Fruit fly (Drosophila melanogaster) whole organism, embryonic: ENCODE measurements around the gene Pat1.

Experiments used
- ATbp ChIP-seq: fragments of 200-800 bp; sonication (Bioruptor generic); optimal IDR thresholded peaks from 2 replicates; lab custom pipeline; 2017; ENCODE audit warnings: missing biosample characterization, mild to moderate bottlenecking, missing genetic modification characterization, missing genetic modification reagents
- Aef1 ChIP-seq: fragments of 200-800 bp; sonication (Bioruptor generic); IDR thresholded peaks from 3 replicates; pipeline ENCODE4 v1.3.6; 2022; ENCODE audit warnings: missing biosample characterization, missing genetic modification characterization
- Antp ChIP-seq: fragments of 200-800 bp; sonication (Bioruptor generic); optimal IDR thresholded peaks from 3 replicates; lab custom pipeline; 2016; ENCODE audit warnings: missing biosample characterization, missing genetic modification characterization
- Bgb ChIP-seq: fragments of 200-800 bp; sonication (Bioruptor generic); IDR thresholded peaks from 2 replicates; pipeline ENCODE4 v1.3.6; 2022; ENCODE audit warnings: missing biosample characterization, missing genetic modification characterization; ENCODE audit not compliant: partially characterized antibody
- CG12071 ChIP-seq: fragments of 200-800 bp; sonication (Bioruptor generic); optimal IDR thresholded peaks from 3 replicates; lab custom pipeline; 2018; ENCODE audit warnings: missing biosample characterization, mild to moderate bottlenecking, missing genetic modification characterization
- CG1233 ChIP-seq: fragments of 200-800 bp; sonication (Bioruptor generic); optimal IDR thresholded peaks from 4 replicates; lab custom pipeline; 2018; ENCODE audit warnings: missing biosample characterization, mild to moderate bottlenecking, missing genetic modification characterization
- CG13894 ChIP-seq: fragments of 200-800 bp; sonication (Bioruptor generic); optimal IDR thresholded peaks from 3 replicates; lab custom pipeline; 2018; ENCODE audit warnings: missing biosample characterization, mild to moderate bottlenecking, missing genetic modification characterization, moderate library complexity
- CG1602 ChIP-seq: fragments of 200-800 bp; sonication (Bioruptor generic); optimal IDR thresholded peaks from 3 replicates; lab custom pipeline; 2016; ENCODE audit warnings: missing biosample characterization, missing genetic modification characterization
- CG16863 ChIP-seq: fragments of 200-800 bp; sonication (Bioruptor generic); optimal IDR thresholded peaks from 3 replicates; lab custom pipeline; 2016; ENCODE audit warnings: missing biosample characterization, missing genetic modification characterization
- CG18011 ChIP-seq: fragments of 200-800 bp; sonication (Bioruptor generic); optimal IDR thresholded peaks from 2 replicates; lab custom pipeline; 2017; ENCODE audit warnings: missing biosample characterization, missing genetic modification characterization, mild to moderate bottlenecking, moderate library complexity, missing genotype
- CG2202 ChIP-seq: fragments of 200-800 bp; sonication (Bioruptor generic); optimal IDR thresholded peaks from 2 replicates; lab custom pipeline; 2018; ENCODE audit warnings: missing biosample characterization, mild to moderate bottlenecking, missing genetic modification characterization
- CG3281 ChIP-seq: fragments of 200-800 bp; sonication (Bioruptor generic); optimal IDR thresholded peaks from 3 replicates; lab custom pipeline; 2017; ENCODE audit warnings: missing biosample characterization, mild to moderate bottlenecking, missing genetic modification characterization
- CG43689 ChIP-seq: fragments of 200-800 bp; sonication (Bioruptor generic); IDR thresholded peaks from 2 replicates; pipeline ENCODE4 v1.3.6; 2022; ENCODE audit warnings: missing biosample characterization, missing genetic modification characterization
- CG6791 ChIP-seq: fragments of 200-800 bp; sonication (Bioruptor generic); IDR thresholded peaks from 3 replicates; pipeline ENCODE4 v1.3.6; 2022; ENCODE audit warnings: missing biosample characterization, missing genetic modification characterization; ENCODE audit not compliant: partially characterized antibody
- CG7987 ChIP-seq: fragments of 200-800 bp; sonication (Bioruptor generic); optimal IDR thresholded peaks from 2 replicates; lab custom pipeline; 2018; ENCODE audit warnings: missing biosample characterization, mild to moderate bottlenecking, missing genetic modification characterization, moderate library complexity
- CG8765 ChIP-seq: fragments of 200-800 bp; sonication (Bioruptor generic); IDR thresholded peaks from 2 replicates; pipeline ENCODE4 v1.3.6; 2022; ENCODE audit warnings: missing biosample characterization, missing genetic modification characterization
- CG8944 ChIP-seq: fragments of 200-800 bp; sonication (Bioruptor generic); optimal IDR thresholded peaks from 3 replicates; lab custom pipeline; 2016; ENCODE audit warnings: missing biosample characterization, missing genetic modification characterization
- Dbx ChIP-seq: fragments of 200-800 bp; sonication (Bioruptor generic); IDR thresholded peaks from 3 replicates; pipeline ENCODE4 v1.3.6; 2022; ENCODE audit warnings: missing biosample characterization, missing genetic modification characterization
- Dip3 ChIP-seq: fragments of 200-800 bp; sonication (Bioruptor generic); optimal IDR thresholded peaks from 3 replicates; lab custom pipeline; 2016; ENCODE audit warnings: missing biosample characterization, missing genetic modification characterization
- Elba2 ChIP-seq: fragments of 200-800 bp; sonication (Bioruptor generic); optimal IDR thresholded peaks from 3 replicates; lab custom pipeline; 2016; ENCODE audit warnings: missing biosample characterization, missing genetic modification characterization
- Ets65A ChIP-seq: fragments of 200-800 bp; sonication (Bioruptor generic); peaks from one replicate; lab custom pipeline; 2016; ENCODE audit warnings: missing biosample characterization, missing genetic modification characterization
- Hey ChIP-seq: fragments of 200-800 bp; sonication (Bioruptor generic); optimal IDR thresholded peaks from 3 replicates; lab custom pipeline; 2018; ENCODE audit warnings: missing biosample characterization, mild to moderate bottlenecking, missing genetic modification characterization
- Hsf ChIP-seq: fragments of 200-800 bp; sonication (Bioruptor generic); optimal IDR thresholded peaks from 3 replicates; lab custom pipeline; 2016; ENCODE audit warnings: missing biosample characterization, missing genetic modification characterization
- Lpt ChIP-seq: fragments of >200 bp; optimal IDR thresholded peaks from 2 replicates; lab custom pipeline; 2018; ENCODE audit warnings: missing biosample characterization, missing genetic modification characterization
- Poxn ChIP-seq: fragments of 200-800 bp; sonication (Bioruptor generic); IDR thresholded peaks from 2 replicates; pipeline ENCODE4 v1.3.6; 2022; ENCODE audit warnings: missing biosample characterization, missing genetic modification characterization
- Six4 ChIP-seq: fragments of 200-800 bp; sonication (Bioruptor generic); optimal IDR thresholded peaks from 2 replicates; lab custom pipeline; 2016; ENCODE audit warnings: missing biosample characterization, missing genetic modification characterization
- Trl ChIP-seq, 3 experiments: fragments of >200 bp in 2 of 3; fragments of 200-800 bp in 1 of 3; sonication (Bioruptor generic) in 1 of 3; optimal IDR thresholded peaks; 2 replicates in 1 of 3; 3 replicates in 2 of 3; lab custom pipeline; 2016 to 2017; ENCODE audit warnings: missing biosample characterization in 1 of 3, missing genetic modification characterization in 1 of 3
- br ChIP-seq: fragments of >200 bp; optimal IDR thresholded peaks from 2 replicates; lab custom pipeline; 2017
- crol ChIP-seq: fragments of 200-800 bp; sonication (Bioruptor generic); IDR thresholded peaks from 2 replicates; pipeline ENCODE4 v1.3.6; 2022; ENCODE audit warnings: missing biosample characterization, missing genetic modification characterization
- da ChIP-seq: fragments of 200-800 bp; sonication (Bioruptor generic); optimal IDR thresholded peaks from 2 replicates; lab custom pipeline; 2016; ENCODE audit warnings: missing biosample characterization, missing genetic modification characterization
- dimm ChIP-seq: fragments of 200-800 bp; sonication (Bioruptor generic); IDR thresholded peaks from 2 replicates; pipeline ENCODE4 v1.3.6; 2022; ENCODE audit warnings: missing biosample characterization, missing genetic modification characterization
- ems ChIP-seq: fragments of 200-800 bp; sonication (Bioruptor generic); optimal IDR thresholded peaks from 3 replicates; lab custom pipeline; 2016; ENCODE audit warnings: missing biosample characterization, missing genetic modification characterization
- en ChIP-seq: fragments of 200-800 bp; sonication (Bioruptor generic); optimal IDR thresholded peaks from 2 replicates; lab custom pipeline; 2016; ENCODE audit warnings: missing biosample characterization, missing genetic modification characterization
- fd96Cb ChIP-seq: fragments of 200-800 bp; sonication (Bioruptor generic); optimal IDR thresholded peaks from 2 replicates; lab custom pipeline; 2018; ENCODE audit warnings: missing biosample characterization, mild to moderate bottlenecking, missing genetic modification characterization, moderate library complexity
- fu2 ChIP-seq: fragments of 200-800 bp; sonication (Bioruptor generic); optimal IDR thresholded peaks from 2 replicates; lab custom pipeline; 2016; ENCODE audit warnings: missing biosample characterization, missing genetic modification characterization
- hbn ChIP-seq: fragments of 200-800 bp; sonication (Bioruptor generic); IDR thresholded peaks from 2 replicates; pipeline ENCODE4 v1.3.6; 2022; ENCODE audit warnings: missing biosample characterization, missing genetic modification characterization; ENCODE audit not compliant: partially characterized antibody
- kah ChIP-seq: fragments of 200-800 bp; sonication (Bioruptor generic); optimal IDR thresholded peaks from 2 replicates; lab custom pipeline; 2018; ENCODE audit warnings: missing biosample characterization, mild to moderate bottlenecking, missing genetic modification characterization
- kay ChIP-seq: fragments of 200-800 bp; sonication (Bioruptor generic); optimal IDR thresholded peaks from 2 replicates; lab custom pipeline; 2016; ENCODE audit warnings: missing biosample characterization, missing genetic modification characterization
- kni ChIP-seq: fragments of 200-800 bp; sonication (Bioruptor generic); optimal IDR thresholded peaks from 3 replicates; lab custom pipeline; 2017; ENCODE audit warnings: mild to moderate bottlenecking, missing biosample characterization, missing genetic modification reagents, missing genetic modification characterization
- lilli ChIP-seq: fragments of 200-800 bp; sonication (Bioruptor generic); optimal IDR thresholded peaks from 3 replicates; lab custom pipeline; 2016; ENCODE audit warnings: missing biosample characterization, missing genetic modification characterization
- odd ChIP-seq: fragments of 200-800 bp; sonication (Bioruptor generic); optimal IDR thresholded peaks from 2 replicates; lab custom pipeline; 2017; ENCODE audit warnings: missing biosample characterization, mild to moderate bottlenecking, missing genetic modification characterization
- onecut ChIP-seq: fragments of 200-800 bp; sonication (Bioruptor generic); IDR thresholded peaks from 2 replicates; pipeline ENCODE4 v1.3.6; 2022; ENCODE audit warnings: missing biosample characterization, missing genetic modification characterization
- pita ChIP-seq: fragments of 200-800 bp; sonication (Bioruptor generic); optimal IDR thresholded peaks from 2 replicates; lab custom pipeline; 2017; ENCODE audit warnings: missing biosample characterization, mild to moderate bottlenecking, missing genetic modification characterization
- ranshi ChIP-seq: fragments of 200-800 bp; sonication (Bioruptor generic); IDR thresholded peaks from 2 replicates; pipeline ENCODE4 v1.3.6; 2022; ENCODE audit warnings: missing biosample characterization, missing genetic modification characterization
- scrt ChIP-seq: fragments of 200-800 bp; sonication (Bioruptor generic); optimal IDR thresholded peaks from 2 replicates; lab custom pipeline; 2018; ENCODE audit warnings: missing biosample characterization, mild to moderate bottlenecking, missing genetic modification characterization, moderate library complexity
- seq ChIP-seq: fragments of 200-800 bp; sonication (Bioruptor generic); IDR thresholded peaks from 2 replicates; pipeline ENCODE4 v1.3.6; 2022; ENCODE audit warnings: missing biosample characterization, missing genetic modification characterization
- shn ChIP-seq: fragments of 200-800 bp; sonication (Bioruptor generic); optimal IDR thresholded peaks from 3 replicates; lab custom pipeline; 2016; ENCODE audit warnings: missing biosample characterization, missing genetic modification characterization
- sima ChIP-seq: fragments of 200-800 bp; sonication (Bioruptor generic); optimal IDR thresholded peaks from 2 replicates; lab custom pipeline; 2016; ENCODE audit warnings: missing biosample characterization, missing genetic modification characterization
- tgo ChIP-seq: fragments of 200-800 bp; sonication (Bioruptor generic); IDR thresholded peaks from 3 replicates; pipeline ENCODE4 v1.3.6; 2022; ENCODE audit warnings: missing biosample characterization, missing genetic modification characterization
- ttk ChIP-seq: fragments of 200-800 bp; sonication (Bioruptor generic); IDR thresholded peaks from 2 replicates; pipeline ENCODE4 v2.1.2; 2022; ENCODE audit warnings: missing biosample characterization, missing genetic modification characterization
- wdn ChIP-seq: fragments of 200-800 bp; sonication (Bioruptor generic); IDR thresholded peaks from 2 replicates; pipeline ENCODE4 v1.3.6; 2022; ENCODE audit warnings: missing biosample characterization, missing genetic modification characterization
- wek ChIP-seq: fragments of 200-800 bp; sonication (Bioruptor generic); optimal IDR thresholded peaks from 3 replicates; lab custom pipeline; 2018; ENCODE audit warnings: missing biosample characterization, mild to moderate bottlenecking, missing genetic modification characterization, moderate library complexity
- zfh2 ChIP-seq: fragments of 200-800 bp; sonication (Bioruptor generic); optimal IDR thresholded peaks from 2 replicates; lab custom pipeline; 2016; ENCODE audit warnings: missing biosample characterization, missing genetic modification characterization

Pat1 gene

DNA sequence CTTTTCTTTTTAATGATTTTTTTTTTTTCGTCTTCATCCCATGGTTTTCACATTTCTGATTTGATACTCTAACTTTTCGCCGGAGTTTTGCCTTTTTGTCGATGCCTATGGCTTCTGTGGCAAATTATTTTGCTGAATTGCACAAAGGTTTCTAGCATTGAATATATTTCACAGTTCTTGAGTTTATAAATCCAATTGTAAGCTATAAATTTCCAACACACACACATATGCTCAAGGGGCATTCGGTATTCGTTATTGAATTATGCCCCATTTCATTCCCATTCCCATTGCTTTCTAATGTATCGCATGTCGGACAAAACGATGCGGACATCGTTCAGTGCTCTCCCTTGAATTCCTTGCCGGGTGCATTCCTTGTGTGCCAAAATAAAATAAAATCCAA, 24.9 kb downstream of the Pat1 start (continued):
- TF ChIP-seq fu2 (GFP tag; lab: Kevin White, UChicago) (no peak), ems (GFP tag; lab: Kevin White, UChicago) (no peak), Hsf (peak; percentile 39), Lpt (GFP tag; lab: Kevin White, UChicago) (no peak), zfh2 (GFP tag; lab: Kevin White, UChicago) (no peak), Dip3 (GFP tag; lab: Kevin White, UChicago) (no peak), Poxn (GFP tag; lab: Robert Waterston, UW) (no peak), Elba2 (no peak), shn (GFP tag; lab: Kevin White, UChicago) (no peak), odd (GFP tag; lab: Kevin White, UChicago) (no peak), seq (no peak), CG16863 (GFP tag; lab: Kevin White, UChicago) (peak; percentile 52), CG7987 (GFP tag; lab: Kevin White, UChicago) (no peak), Trl (optimal IDR thresholded peaks at IDR 0.05; lab: Kevin White, UChicago) (no peak), Trl (GFP tag; optimal IDR thresholded peaks at IDR 0.05; lab: Kevin White, UChicago) (peak; percentile 61), ranshi (peak; percentile 42; the same call in 1 of the 2 replicates), CG2202 (tag; lab: Kevin White, UChicago) (no peak), kni (GFP tag; lab: Kevin White, UChicago) (no peak), hbn (GFP tag; lab: Robert Waterston, UW) (no peak), kay (GFP tag; lab: Kevin White, UChicago) (no peak), Six4 (GFP tag; lab: Kevin White, UChicago) (peak; percentile 29), kah (no peak), scrt (GFP tag; lab: Kevin White, UChicago) (no peak), Dbx (GFP tag; lab: Robert Waterston, UW) (no peak), onecut (GFP tag; lab: Robert Waterston, UW) (peak; percentile 67), CG1233 (GFP tag; lab: Kevin White, UChicago) (peak; percentile 7), en (GFP tag; lab: Kevin White, UChicago) (peak; percentile 36), br (no peak), CG43689 (GFP tag; lab: Robert Waterston, UW) (no peak), Ets65A (GFP tag; lab: Kevin White, UChicago) (peak; percentile 78), fd96Cb (peak; percentile 61), pita (GFP tag; lab: Kevin White, UChicago) (no peak), tgo (GFP tag; lab: Robert Waterston, UW) (peak; percentile 46; the same call in 2 of the 3 replicates), ttk (GFP tag; lab: Robert Waterston, UW) (peak; percentile 57), CG18011 (GFP tag; lab: Kevin White, UChicago) (no peak), CG12071 (GFP tag; lab: Kevin White, UChicago) (no peak), CG13894 (tag; lab: Kevin White, UChicago) (no peak), CG3281 (GFP tag; lab: Kevin White, UChicago) (no peak), sima (GFP tag; lab: Kevin White, UChicago) (no peak), CG8765 (GFP tag; lab: Robert Waterston, UW) (no peak), ATbp (GFP tag; lab: Kevin White, UChicago) (peak; percentile 36), Aef1 (GFP tag; lab: Robert Waterston, UW) (no peak), da (GFP tag; lab: Kevin White, UChicago) (no peak), CG8944 (GFP tag; lab: Kevin White, UChicago) (peak; percentile 36), CG6791 (GFP tag; lab: Robert Waterston, UW) (no peak), crol (GFP tag; lab: Robert Waterston, UW) (no peak), wdn (no peak), wek (no peak), dimm (GFP tag; lab: Robert Waterston, UW) (no peak), lilli (GFP tag; lab: Kevin White, UChicago) (peak; percentile 36), CG1602 (GFP tag; lab: Kevin White, UChicago) (peak; percentile 4), Bgb (GFP tag; lab: Robert Waterston, UW) (no peak), Hey (tag; lab: Kevin White, UChicago) (no peak), Antp (GFP tag; lab: Kevin White, UChicago) (peak; percentile 71)
